Fruit fly (Drosophila melanogaster) S2 (cell line): ENCODE data around the gene CG8420.

Source experiments
- CG8478 ChIP-seq: fragments of >200 bp; optimal IDR thresholded peaks from 2 replicates; lab custom pipeline; 2018
- CTCF ChIP-seq, 2 experiments: fragments of >200 bp; optimal IDR thresholded peaks; 2 replicates each; lab custom pipeline; 2018

dm6 chr3R:9246879-9247621, 601 bp downstream of the CG8420 start:
- TF ChIP-seq CG8478 (lab: Kevin White, UChicago) = no peak
- TF ChIP-seq CTCF (optimal IDR thresholded peaks at IDR 0.05; lab: Kevin White, UChicago) = no peak
